Worm (Caenorhabditis elegans): ENCODE data around the gene R07C12.1.
"Not testable (repeated sequence)": the region's sequence is repeated elsewhere in the genome, so short reads cannot be mapped to it uniquely, and the experiment has no call there.

DNA sequence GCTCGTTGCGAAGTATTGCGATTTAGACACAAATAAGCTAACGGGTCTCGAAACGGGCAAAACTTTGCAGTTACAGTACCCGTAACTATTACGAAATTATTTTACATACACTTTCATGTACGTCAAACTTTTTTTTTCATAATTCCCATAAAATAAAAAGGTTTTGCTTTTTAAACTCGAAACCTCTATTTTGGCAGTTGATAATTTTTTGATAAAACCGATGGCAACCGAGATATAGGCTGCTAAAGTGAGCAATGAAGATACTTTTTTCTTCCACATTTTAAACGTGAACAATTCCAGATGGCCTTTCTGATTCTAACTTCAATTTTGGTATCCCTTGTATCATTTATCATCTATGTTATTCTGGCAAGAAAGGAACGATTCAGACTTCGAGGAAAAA lies 44.9 kb downstream of the R07C12.1 start, which contains the start of gene cyp-25A6:
- TF ChIP-seq him-1, W03F9.2, dao-5 (tag; optimal IDR thresholded peaks at IDR 0.05): not testable (repeated sequence)
